Fruit fly (Drosophila melanogaster) whole organism, embryonic: ENCODE results near the gene CG17140.

Experiments
- Bteb2 ChIP-seq: fragments of 200-800 bp; sonication (Bioruptor generic); optimal IDR thresholded peaks from 2 replicates; lab custom pipeline; 2016; ENCODE audit warnings: missing biosample characterization, missing genetic modification characterization
- CG10267 ChIP-seq: fragments of 200-800 bp; sonication (Bioruptor generic); optimal IDR thresholded peaks from 2 replicates; lab custom pipeline; 2018; ENCODE audit warnings: missing biosample characterization, mild to moderate bottlenecking, missing genetic modification characterization, moderate library complexity
- CG10431 ChIP-seq: fragments of 200-800 bp; sonication (Bioruptor generic); optimal IDR thresholded peaks from 3 replicates; lab custom pipeline; 2018; ENCODE audit warnings: missing biosample characterization, mild to moderate bottlenecking, missing genetic modification characterization
- CG10959 ChIP-seq: fragments of 200-800 bp; sonication (Bioruptor generic); IDR thresholded peaks from 2 replicates; pipeline ENCODE4 v1.3.6; 2022; ENCODE audit warnings: missing biosample characterization, missing genetic modification characterization
- CG1233 ChIP-seq: fragments of 200-800 bp; sonication (Bioruptor generic); optimal IDR thresholded peaks from 4 replicates; lab custom pipeline; 2018; ENCODE audit warnings: missing biosample characterization, mild to moderate bottlenecking, missing genetic modification characterization
- CG12391 ChIP-seq: fragments of 200-800 bp; sonication (Bioruptor generic); optimal IDR thresholded peaks from 3 replicates; lab custom pipeline; 2018; ENCODE audit warnings: missing biosample characterization, mild to moderate bottlenecking, missing genetic modification characterization, moderate library complexity
- CG13287 ChIP-seq: fragments of 200-800 bp; sonication (Bioruptor generic); IDR thresholded peaks from 2 replicates; pipeline ENCODE4 v1.3.6; 2022; ENCODE audit warnings: missing biosample characterization, missing genetic modification characterization; ENCODE audit not compliant: partially characterized antibody
- CG13424 ChIP-seq: fragments of 200-800 bp; sonication (Bioruptor generic); optimal IDR thresholded peaks from 2 replicates; lab custom pipeline; 2019; ENCODE audit warnings: missing biosample characterization, mild to moderate bottlenecking, missing genetic modification characterization, moderate library complexity
- CG14441 ChIP-seq: fragments of 200-800 bp; sonication (Bioruptor generic); IDR thresholded peaks from 2 replicates; pipeline ENCODE4 v1.3.6; 2022; ENCODE audit warnings: missing biosample characterization, missing genetic modification characterization
- CG15601 ChIP-seq: fragments of 200-800 bp; sonication (Bioruptor generic); optimal IDR thresholded peaks from 3 replicates; lab custom pipeline; 2019; ENCODE audit warnings: missing biosample characterization, mild to moderate bottlenecking, missing genetic modification characterization, moderate library complexity
- CG17361 ChIP-seq: fragments of 200-800 bp; sonication (Bioruptor generic); IDR thresholded peaks from 3 replicates; pipeline ENCODE4 v1.3.6; 2022; ENCODE audit warnings: missing biosample characterization, missing genetic modification characterization
- CG18262 ChIP-seq: fragments of 200-800 bp; optimal IDR thresholded peaks from 3 replicates; lab custom pipeline; 2019; ENCODE audit warnings: missing biosample characterization, mild to moderate bottlenecking, missing genetic modification characterization, moderate library complexity
- CG31388 ChIP-seq: fragments of 200-800 bp; sonication (Bioruptor generic); optimal IDR thresholded peaks from 2 replicates; lab custom pipeline; 2016; ENCODE audit warnings: missing biosample characterization, missing genetic modification characterization
- CG33557 ChIP-seq: fragments of 200-800 bp; sonication (Bioruptor generic); optimal IDR thresholded peaks from 2 replicates; lab custom pipeline; 2019; ENCODE audit warnings: missing biosample characterization, mild to moderate bottlenecking, missing genetic modification characterization, moderate library complexity
- CG3407 ChIP-seq: fragments of 200-800 bp; sonication (Bioruptor generic); optimal IDR thresholded peaks from 2 replicates; lab custom pipeline; 2018; ENCODE audit warnings: missing biosample characterization, mild to moderate bottlenecking, missing genetic modification characterization
- CG3995 ChIP-seq: fragments of 200-800 bp; sonication (Bioruptor generic); optimal IDR thresholded peaks from 3 replicates; lab custom pipeline; 2016; ENCODE audit warnings: missing biosample characterization, missing genetic modification characterization
- CG43689 ChIP-seq: fragments of 200-800 bp; sonication (Bioruptor generic); IDR thresholded peaks from 2 replicates; pipeline ENCODE4 v1.3.6; 2022; ENCODE audit warnings: missing biosample characterization, missing genetic modification characterization
- CG5180 ChIP-seq: fragments of 200-800 bp; sonication (Bioruptor generic); optimal IDR thresholded peaks from 3 replicates; lab custom pipeline; 2017; ENCODE audit warnings: missing biosample characterization, missing genetic modification characterization, mild to moderate bottlenecking, moderate library complexity, missing genetic modification reagents
- CG6175 ChIP-seq: fragments of 200-800 bp; sonication (Bioruptor generic); IDR thresholded peaks from 3 replicates; pipeline ENCODE4 v1.3.6; 2022; ENCODE audit warnings: missing biosample characterization, missing genetic modification characterization
- CG6654 ChIP-seq: fragments of 200-800 bp; sonication (Bioruptor generic); optimal IDR thresholded peaks from 2 replicates; lab custom pipeline; 2017; ENCODE audit warnings: missing biosample characterization, mild to moderate bottlenecking, missing genetic modification characterization
- CG7786 ChIP-seq: fragments of 200-800 bp; sonication (Bioruptor generic); optimal IDR thresholded peaks from 2 replicates; lab custom pipeline; 2016; ENCODE audit warnings: missing biosample characterization, missing genetic modification characterization
- CG8281 ChIP-seq: fragments of 200-800 bp; sonication (Bioruptor generic); optimal IDR thresholded peaks from 2 replicates; lab custom pipeline; 2018; ENCODE audit warnings: missing biosample characterization, mild to moderate bottlenecking, missing genetic modification characterization, moderate library complexity
- CG8765 ChIP-seq: fragments of 200-800 bp; sonication (Bioruptor generic); IDR thresholded peaks from 2 replicates; pipeline ENCODE4 v1.3.6; 2022; ENCODE audit warnings: missing biosample characterization, missing genetic modification characterization
- CrebB ChIP-seq: fragments of 200-800 bp; sonication (Bioruptor generic); optimal IDR thresholded peaks from 3 replicates; lab custom pipeline; 2018; ENCODE audit warnings: missing biosample characterization, mild to moderate bottlenecking, missing genetic modification characterization
- Elba2 ChIP-seq: fragments of 200-800 bp; sonication (Bioruptor generic); optimal IDR thresholded peaks from 3 replicates; lab custom pipeline; 2016; ENCODE audit warnings: missing biosample characterization, missing genetic modification characterization
- HmgZ ChIP-seq: fragments of 200-800 bp; sonication (Bioruptor generic); optimal IDR thresholded peaks from 2 replicates; lab custom pipeline; 2018; ENCODE audit warnings: missing biosample characterization, mild to moderate bottlenecking, missing genetic modification characterization
- Hmr ChIP-seq: fragments of 200-800 bp; sonication (Bioruptor generic); optimal IDR thresholded peaks from 3 replicates; lab custom pipeline; 2017; ENCODE audit warnings: mild to moderate bottlenecking, missing biosample characterization, missing genetic modification reagents, missing genetic modification characterization
- Kr ChIP-seq: fragments of 200-800 bp; sonication (Bioruptor generic); optimal IDR thresholded peaks from 2 replicates; lab custom pipeline; 2017; ENCODE audit warnings: missing biosample characterization, mild to moderate bottlenecking, missing genetic modification characterization
- Med ChIP-seq: fragments of 200-800 bp; sonication (Bioruptor generic); peaks from one replicate; lab custom pipeline; 2016; ENCODE audit warnings: missing biosample characterization, missing genetic modification characterization, mild to moderate bottlenecking, inconsistent platforms, moderate library complexity
- Opbp ChIP-seq: fragments of 200-800 bp; sonication (Bioruptor generic); IDR thresholded peaks from 3 replicates; pipeline ENCODE4 v1.3.6; 2022; ENCODE audit warnings: missing biosample characterization, missing genetic modification characterization; ENCODE audit not compliant: partially characterized antibody
- Optix ChIP-seq: fragments of 200-800 bp; sonication (Bioruptor generic); IDR thresholded peaks from 3 replicates; pipeline ENCODE4 v1.3.6; 2022; ENCODE audit warnings: missing biosample characterization, missing genetic modification characterization
- PHDP ChIP-seq: fragments of 200-800 bp; sonication (Bioruptor generic); optimal IDR thresholded peaks from 3 replicates; lab custom pipeline; 2018; ENCODE audit warnings: missing biosample characterization, mild to moderate bottlenecking, missing genetic modification characterization, moderate library complexity
- amos ChIP-seq: fragments of 200-800 bp; sonication (Bioruptor generic); IDR thresholded peaks from 2 replicates; pipeline ENCODE4 v1.3.6; 2022; ENCODE audit warnings: missing biosample characterization, missing genetic modification characterization; ENCODE audit not compliant: partially characterized antibody
- bab2 ChIP-seq: fragments of 200-800 bp; sonication (Bioruptor generic); optimal IDR thresholded peaks from 2 replicates; lab custom pipeline; 2016; ENCODE audit warnings: missing biosample characterization, missing genetic modification characterization
- bsh ChIP-seq, 2 experiments: fragments of 200-800 bp; sonication (Bioruptor generic); optimal IDR thresholded peaks; 2 replicates each; lab custom pipeline; 2017 to 2018; ENCODE audit warnings: mild to moderate bottlenecking in 2 of 2, missing biosample characterization in 2 of 2, missing genetic modification characterization in 2 of 2, moderate library complexity in 1 of 2
- cad ChIP-seq: fragments of >200 bp; optimal IDR thresholded peaks from 2 replicates; lab custom pipeline; 2017; ENCODE audit warnings: missing biosample characterization, missing genetic modification characterization
- dan ChIP-seq: fragments of 200-800 bp; sonication (Bioruptor generic); IDR thresholded peaks from 2 replicates; pipeline ENCODE4 v1.3.6; 2022; ENCODE audit warnings: missing biosample characterization, missing genetic modification characterization
- ewg ChIP-seq: fragments of 200-800 bp; sonication (Bioruptor generic); optimal IDR thresholded peaks from 3 replicates; lab custom pipeline; 2017; ENCODE audit warnings: mild to moderate bottlenecking, missing biosample characterization, missing genetic modification reagents, missing genetic modification characterization
- eyg ChIP-seq: fragments of 200-800 bp; sonication (Bioruptor generic); optimal IDR thresholded peaks from 3 replicates; lab custom pipeline; 2016; ENCODE audit warnings: missing biosample characterization, missing genetic modification characterization
- fd96Cb ChIP-seq: fragments of 200-800 bp; sonication (Bioruptor generic); optimal IDR thresholded peaks from 2 replicates; lab custom pipeline; 2018; ENCODE audit warnings: missing biosample characterization, mild to moderate bottlenecking, missing genetic modification characterization, moderate library complexity
- hkb ChIP-seq, 2 experiments: fragments of 200-800 bp in 1 of 2; fragments of >200 bp in 1 of 2; sonication (Bioruptor generic) in 1 of 2; IDR thresholded peaks in 1 of 2; optimal IDR thresholded peaks in 1 of 2; 2 replicates each; pipeline versions ENCODE4 v1.3.6 to Lab custom; 2017 to 2022; ENCODE audit warnings: missing biosample characterization in 1 of 2, missing genetic modification characterization in 1 of 2
- lilli ChIP-seq: fragments of 200-800 bp; sonication (Bioruptor generic); optimal IDR thresholded peaks from 3 replicates; lab custom pipeline; 2016; ENCODE audit warnings: missing biosample characterization, missing genetic modification characterization
- nom ChIP-seq: fragments of 200-800 bp; sonication (Bioruptor generic); optimal IDR thresholded peaks from 2 replicates; lab custom pipeline; 2017; ENCODE audit warnings: missing biosample characterization, missing genetic modification characterization, mild to moderate bottlenecking, moderate library complexity, missing genetic modification reagents
- peb ChIP-seq: fragments of 200-800 bp; sonication (Bioruptor generic); IDR thresholded peaks from 2 replicates; pipeline ENCODE4 v1.3.6; 2022; ENCODE audit warnings: missing biosample characterization, missing genetic modification characterization
- psq ChIP-seq: fragments of 200-800 bp; sonication (Bioruptor generic); optimal IDR thresholded peaks from 2 replicates; lab custom pipeline; 2017; ENCODE audit warnings: missing biosample characterization, missing genetic modification characterization
- pum ChIP-seq: fragments of 200-800 bp; sonication (Bioruptor generic); optimal IDR thresholded peaks from 2 replicates; lab custom pipeline; 2016; ENCODE audit warnings: missing biosample characterization, missing genetic modification characterization
- repo ChIP-seq: fragments of 200-800 bp; sonication (Bioruptor generic); optimal IDR thresholded peaks from 2 replicates; lab custom pipeline; 2016; ENCODE audit warnings: missing biosample characterization, missing genetic modification characterization
- sd ChIP-seq: fragments of 200-800 bp; sonication (Bioruptor generic); optimal IDR thresholded peaks from 3 replicates; lab custom pipeline; 2018; ENCODE audit warnings: missing biosample characterization, mild to moderate bottlenecking, missing genetic modification characterization, moderate library complexity
- zen ChIP-seq: fragments of 200-800 bp; sonication (Bioruptor generic); optimal IDR thresholded peaks from 3 replicates; lab custom pipeline; 2018; ENCODE audit warnings: missing biosample characterization, mild to moderate bottlenecking, missing genetic modification characterization, moderate library complexity

CG17140 gene

dm6 chr2L:10856328-10856942 is 11.0 kb upstream of the CG17140 start, which contains the start of gene Dnz1 (continued):
- TF ChIP-seq CG12391: peak; percentile 57
- TF ChIP-seq CG13287 (GFP tag; lab: Robert Waterston, UW): peak; percentile 27; the same call in 1 of the 2 replicates
- peak; percentile 46 for TF ChIP-seq bab2 (GFP tag; lab: Kevin White, UChicago)
- TF ChIP-seq zen (tag; lab: Kevin White, UChicago): peak; percentile 14
- peak; percentile 61 for TF ChIP-seq Hmr (GFP tag; lab: Kevin White, UChicago)
- TF ChIP-seq CG18262: peak; percentile 59
- TF ChIP-seq CG43689 (GFP tag; lab: Robert Waterston, UW): no peak
- no peak for TF ChIP-seq amos (GFP tag; lab: Robert Waterston, UW)
- peak; percentile 24 for TF ChIP-seq CG1233 (GFP tag; lab: Kevin White, UChicago)
- TF ChIP-seq sd (tag; lab: Kevin White, UChicago): no peak
- no peak for TF ChIP-seq ewg
- TF ChIP-seq Opbp (GFP tag; lab: Robert Waterston, UW): peak; percentile 25; the same call in 1 of the 3 replicates
- TF ChIP-seq CG10267 (tag; lab: Kevin White, UChicago): peak; percentile 31
- no peak for TF ChIP-seq Bteb2 (GFP tag; lab: Kevin White, UChicago)
- no peak for TF ChIP-seq CG33557 (GFP tag; lab: Kevin White, UChicago)
- peak; percentile 46; the same call in 1 of the 3 replicates for TF ChIP-seq Optix (GFP tag; lab: Robert Waterston, UW)
- TF ChIP-seq CrebB (tag; lab: Kevin White, UChicago): no peak
- peak; percentile 70 for TF ChIP-seq lilli (GFP tag; lab: Kevin White, UChicago)
- TF ChIP-seq hkb (optimal IDR thresholded peaks at IDR 0.05; lab: Kevin White, UChicago): no peak
- 0 out of 2 replicates have a peak, but pooled peaks have one; percentile 35 for TF ChIP-seq hkb (GFP tag; IDR thresholded peaks at IDR 0.05; lab: Robert Waterston, UW)
- no peak for TF ChIP-seq CG10431 (GFP tag; lab: Kevin White, UChicago)
- peak; percentile 60 for TF ChIP-seq CG13424
- TF ChIP-seq bsh (GFP tag; optimal IDR thresholded peaks at IDR 0.05; lab: Kevin White, UChicago): peak in 1 of 2 experiments; percentile 39
- no peak for TF ChIP-seq CG14441
- TF ChIP-seq nom: peak; percentile 4
- no peak for TF ChIP-seq Elba2 (GFP tag; lab: Kevin White, UChicago)
- TF ChIP-seq Med (GFP tag; lab: Kevin White, UChicago): peak; percentile 75
- no peak for TF ChIP-seq Kr (GFP tag; lab: Kevin White, UChicago)
- TF ChIP-seq CG6654 (GFP tag; lab: Kevin White, UChicago): no peak
- no peak for TF ChIP-seq CG8765 (GFP tag; lab: Robert Waterston, UW)
- TF ChIP-seq CG3995: peak; percentile 34
- TF ChIP-seq CG7786: no peak
- TF ChIP-seq CG31388 (GFP tag; lab: Kevin White, UChicago): no peak
- TF ChIP-seq cad: no peak
- TF ChIP-seq dan (GFP tag; lab: Robert Waterston, UW): no peak
- peak; percentile 38 for TF ChIP-seq PHDP (tag; lab: Kevin White, UChicago)
- TF ChIP-seq CG8281 (tag; lab: Kevin White, UChicago): no peak
- no peak for TF ChIP-seq peb (GFP tag; lab: Robert Waterston, UW)
- no peak for TF ChIP-seq fd96Cb (tag; lab: Kevin White, UChicago)
- TF ChIP-seq psq (GFP tag; lab: Kevin White, UChicago): no peak
- peak; percentile 16 for TF ChIP-seq HmgZ
- no peak for TF ChIP-seq CG6175 (GFP tag; lab: Robert Waterston, UW)
- peak; percentile 14 for TF ChIP-seq CG5180 (GFP tag; lab: Kevin White, UChicago)
- TF ChIP-seq pum (GFP tag; lab: Kevin White, UChicago): no peak
- peak; percentile 64 for TF ChIP-seq CG17361 (GFP tag; lab: Robert Waterston, UW)
- TF ChIP-seq CG15601 (tag; lab: Kevin White, UChicago): no peak
- TF ChIP-seq CG10959 (GFP tag; lab: Robert Waterston, UW): no peak
- TF ChIP-seq CG3407 (GFP tag; lab: Kevin White, UChicago): no peak
- no peak for TF ChIP-seq eyg
- no peak for TF ChIP-seq repo (GFP tag; lab: Kevin White, UChicago)
